Worm (Caenorhabditis elegans): ENCODE data around the gene srh-99.

ce11 chrII:3727996-3728395 is 11.6 kb upstream of the srh-99 start, which contains the start of gene C46E10.8:
- no peak for TF ChIP-seq fos-1 (tag; optimal IDR thresholded peaks at IDR 0.05)
- no peak for TF ChIP-seq unc-62 (GFP tag; optimal IDR thresholded peaks at IDR 0.05)
- TF ChIP-seq tbx-2 (tag; optimal IDR thresholded peaks at IDR 0.05), result no peak
- no peak for TF ChIP-seq lin-15B (tag; optimal IDR thresholded peaks at IDR 0.05)
